Fruit fly (Drosophila melanogaster) Kc167 (cell line): ENCODE results near the gene Cpr78Ca.

Source experiments
- Myc ChIP-seq: fragments of >200 bp; optimal IDR thresholded peaks from 2 replicates; lab custom pipeline; 2017; ENCODE audit warnings: missing external identifiers
- Sin3A ChIP-seq: fragments of >200 bp; optimal IDR thresholded peaks from 2 replicates; lab custom pipeline; 2018; ENCODE audit warnings: missing external identifiers
- h ChIP-seq: fragments of >200 bp; optimal IDR thresholded peaks from 3 replicates; lab custom pipeline; 2018; ENCODE audit warnings: missing external identifiers
- insv ChIP-seq: fragments of >200 bp; optimal IDR thresholded peaks from 3 replicates; lab custom pipeline; 2018; ENCODE audit warnings: missing external identifiers
- psq ChIP-seq: fragments of >200 bp; optimal IDR thresholded peaks from 2 replicates; lab custom pipeline; 2017; ENCODE audit warnings: missing external identifiers
- ttk ChIP-seq: sonication (Bioruptor generic); optimal IDR thresholded peaks from 2 replicates; lab custom pipeline; 2017; ENCODE audit warnings: missing external identifiers

DNA sequence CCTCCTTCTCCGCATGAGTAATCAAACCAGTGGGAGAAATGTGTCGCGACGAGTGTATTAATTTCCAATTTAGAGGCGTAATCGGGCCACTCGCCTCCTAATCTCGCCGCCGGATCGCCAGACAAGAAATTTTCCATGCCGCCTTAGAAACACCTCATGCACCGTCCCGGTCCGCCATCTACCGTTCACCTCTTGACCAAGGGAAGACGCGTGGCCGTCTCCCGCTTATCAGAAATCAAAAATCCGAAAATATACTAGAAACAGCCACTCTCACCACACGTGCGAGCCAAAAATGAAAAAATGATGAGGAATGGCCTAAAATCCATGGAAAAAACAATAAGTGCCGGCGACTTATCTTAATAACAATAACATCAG lies 16.7 kb downstream of the Cpr78Ca start:
- TF ChIP-seq psq (lab: Kevin White, UChicago) = no peak
- no peak for TF ChIP-seq h
- no peak for TF ChIP-seq Myc (lab: Kevin White, UChicago)
- TF ChIP-seq ttk (lab: Kevin White, UChicago) = no peak
- TF ChIP-seq insv = no peak
- no peak for TF ChIP-seq Sin3A
